Worm (Caenorhabditis elegans): ENCODE results near the gene Y25C1A.14.

The Y25C1A.14 gene

ce11 chrII:3117471-3117870 lies 20.7 kb upstream of the Y25C1A.14 start, which contains the start of gene T10D4.7:
Gene T10D4.7, plus strand, starts transcription at chrII:3117771.
- no peak for TF ChIP-seq R02D3.7 (tag; optimal IDR thresholded peaks at IDR 0.05)
- no peak for TF ChIP-seq alr-1 (tag; optimal IDR thresholded peaks at IDR 0.05)
- TF ChIP-seq elt-3 (tag; optimal IDR thresholded peaks at IDR 0.05), result no peak
- TF ChIP-seq nhr-10 (tag; optimal IDR thresholded peaks at IDR 0.05), result no peak
- no peak for TF ChIP-seq skn-1 (tag; optimal IDR thresholded peaks at IDR 0.05)
- no peak for TF ChIP-seq lin-11 (tag; optimal IDR thresholded peaks at IDR 0.05)
- no peak for TF ChIP-seq ama-1 (optimal IDR thresholded peaks at IDR 0.05)
- TF ChIP-seq nhr-237 (tag; optimal IDR thresholded peaks at IDR 0.05), result no peak
- no peak for TF ChIP-seq Y55F3AM.14 (GFP tag; optimal IDR thresholded peaks at IDR 0.05)
- no peak for TF ChIP-seq ztf-11 (tag; optimal IDR thresholded peaks at IDR 0.05)
- TF ChIP-seq elt-1 (tag; optimal IDR thresholded peaks at IDR 0.05), result no peak
- TF ChIP-seq unc-39 (tag; optimal IDR thresholded peaks at IDR 0.05), result no peak
- no peak for TF ChIP-seq zag-1 (tag; optimal IDR thresholded peaks at IDR 0.05)
- no peak for TF ChIP-seq snpc-4 (tag; optimal IDR thresholded peaks at IDR 0.05)
- TF ChIP-seq peb-1 (tag; optimal IDR thresholded peaks at IDR 0.05), result no peak

ce11 chrII:3113934-3114333 lies 17.2 kb upstream of the Y25C1A.14 start, which contains the start of gene clec-123:
Gene clec-123, plus strand, starts transcription at chrII:3114234.
- TF ChIP-seq mbf-1 (tag; optimal IDR thresholded peaks at IDR 0.05) (no peak), blmp-1 (tag; optimal IDR thresholded peaks at IDR 0.05; ENCODE audit: insufficient read depth) (no peak), ZK546.5 (tag; optimal IDR thresholded peaks at IDR 0.05) (no peak), dmd-4 (tag; optimal IDR thresholded peaks at IDR 0.05) (no peak), nhr-237 (tag; optimal IDR thresholded peaks at IDR 0.05) (no peak), C34F6.9 (tag; optimal IDR thresholded peaks at IDR 0.05) (no peak), nhr-10 (tag; optimal IDR thresholded peaks at IDR 0.05) (no peak), elt-3 (tag; optimal IDR thresholded peaks at IDR 0.05) (no peak), sma-3 (GFP tag; optimal IDR thresholded peaks at IDR 0.05) (no peak), crh-2 (tag; optimal IDR thresholded peaks at IDR 0.05) (no peak), gmeb-1 (tag; optimal IDR thresholded peaks at IDR 0.05) (no peak), aly-2 (tag; optimal IDR thresholded peaks at IDR 0.05) (no peak)

ce11 chrII:3113289-3113688 lies 16.5 kb upstream of the Y25C1A.14 start:
- TF ChIP-seq sma-3 (GFP tag; optimal IDR thresholded peaks at IDR 0.05) (no peak), snpc-4 (tag; optimal IDR thresholded peaks at IDR 0.05) (peak; percentile 45)

ce11 chrII:3112313-3112712 lies 15.6 kb upstream of the Y25C1A.14 start, which contains the start of gene Y25C1A.2:
Gene Y25C1A.2, plus strand, starts transcription at chrII:3112613.
- TF ChIP-seq lsy-2 (tag; optimal IDR thresholded peaks at IDR 0.05) (no peak), aly-2 (tag; optimal IDR thresholded peaks at IDR 0.05) (no peak), nhr-21 (tag; optimal IDR thresholded peaks at IDR 0.05) (no peak), alr-1 (tag; optimal IDR thresholded peaks at IDR 0.05) (no peak), crh-2 (tag; optimal IDR thresholded peaks at IDR 0.05) (no peak), nhr-237 (tag; optimal IDR thresholded peaks at IDR 0.05) (no peak), nhr-129 (tag; optimal IDR thresholded peaks at IDR 0.05) (no peak), F13H6.1 (tag; optimal IDR thresholded peaks at IDR 0.05) (no peak), mdl-1 (tag; optimal IDR thresholded peaks at IDR 0.05) (no peak), nhr-10 (tag; optimal IDR thresholded peaks at IDR 0.05) (no peak), snpc-4 (tag; optimal IDR thresholded peaks at IDR 0.05) (no peak)

- TF ChIP-seq nhr-77 (tag; optimal IDR thresholded peaks at IDR 0.05) (no peak), dmd-4 (tag; optimal IDR thresholded peaks at IDR 0.05) (no peak), F13H6.1 (tag; optimal IDR thresholded peaks at IDR 0.05) (peak; percentile 18)
Measured at ce11 chrII:3111147-3111546, 14.4 kb upstream of the Y25C1A.14 start, which contains the start of gene Y25C1A.13. Gene Y25C1A.13, minus strand, starts transcription at chrII:3111247.

- no peak for TF ChIP-seq nhr-77 (tag; optimal IDR thresholded peaks at IDR 0.05)
- TF ChIP-seq nhr-23 (tag; optimal IDR thresholded peaks at IDR 0.05), result no peak
Measured at ce11 chrII:3110099-3110498, 13.3 kb upstream of the Y25C1A.14 start.

ce11 chrII:3109533-3109932 lies 12.8 kb upstream of the Y25C1A.14 start:
- TF ChIP-seq unc-39 (tag; optimal IDR thresholded peaks at IDR 0.05) (no peak), nhr-77 (tag; optimal IDR thresholded peaks at IDR 0.05) (no peak), ceh-82 (tag; optimal IDR thresholded peaks at IDR 0.05) (no peak)
